Worm (Caenorhabditis elegans) whole organism, young adult: ENCODE measurements around the gene lro-1.

Experiments
- B0019.2 ChIP-seq: fragments of 200-800 bp; sonication (Bioruptor generic); conservative IDR thresholded peaks from 2 replicates; pipeline ENCODE4 v1.3.6; 2022; ENCODE audit warnings: missing genetic modification reagents, missing genetic modification characterization, missing compliant biosample characterization
- C17E4.6 ChIP-seq: fragments of 200-800 bp; sonication (Bioruptor generic); IDR thresholded peaks from 2 replicates; pipeline ENCODE4 v1.3.6; 2022; ENCODE audit warnings: missing genetic modification reagents, missing genetic modification characterization, missing compliant biosample characterization
- F52B5.7 ChIP-seq: sonication (generic microtip); optimal IDR thresholded peaks from 2 replicates; lab custom pipeline; 2016; ENCODE audit warnings: mild to moderate bottlenecking, missing genetic modification characterization, missing compliant biosample characterization
- K12H6.12 ChIP-seq: fragments of 200-800 bp; sonication (Bioruptor generic); optimal IDR thresholded peaks from 2 replicates; lab custom pipeline; 2018; ENCODE audit warnings: mild to moderate bottlenecking, missing genetic modification characterization, missing compliant biosample characterization
- Y53G8AR.9 ChIP-seq: fragments of 200-800 bp; sonication (Bioruptor generic); conservative IDR thresholded peaks from 2 replicates; pipeline ENCODE4 v1.3.6; 2022; ENCODE audit warnings: missing genetic modification reagents, missing genetic modification characterization, missing compliant biosample characterization
- Y95B8A.8 ChIP-seq: fragments of 200-800 bp; sonication (Bioruptor generic); IDR thresholded peaks from 2 replicates; pipeline ENCODE4 v1.3.6; 2022; ENCODE audit warnings: missing genetic modification reagents, missing genetic modification characterization, missing compliant biosample characterization
- ama-1 ChIP-seq, 3 experiments: fragments of 150-350 bp in 1 of 3; sonication (generic microtip) in 2 of 3; optimal IDR thresholded peaks; 2 replicates each; lab custom pipeline; 2014 to 2018; ENCODE audit warnings: missing biosample characterization in 2 of 3, missing genetic modification characterization in 2 of 3, missing genetic modification reagents in 2 of 3
- aptf-2 ChIP-seq: fragments of 200-800 bp; sonication (Bioruptor generic); conservative IDR thresholded peaks from 2 replicates; pipeline ENCODE4 v1.3.6; 2022; ENCODE audit warnings: missing genetic modification reagents, missing genetic modification characterization, missing compliant biosample characterization
- attf-6 ChIP-seq: fragments of 200-800 bp; sonication (Bioruptor generic); IDR thresholded peaks from 2 replicates; pipeline ENCODE4 v1.3.6; 2022; ENCODE audit warnings: missing genetic modification reagents, missing genetic modification characterization, missing compliant biosample characterization
- bed-2 ChIP-seq: fragments of 200-800 bp; sonication (Bioruptor generic); IDR thresholded peaks from 2 replicates; pipeline ENCODE4 v1.3.6; 2022; ENCODE audit warnings: missing genetic modification reagents, missing genetic modification characterization, missing compliant biosample characterization
- cebp-1 ChIP-seq, 2 experiments: fragments of 200-800 bp in 1 of 2; sonication (Bioruptor generic) in 1 of 2; sonication (generic microtip) in 1 of 2; IDR thresholded peaks in 1 of 2; optimal IDR thresholded peaks in 1 of 2; 2 replicates each; pipeline versions ENCODE4 v1.3.6 to Lab custom; 2017 to 2022; ENCODE audit warnings: missing compliant biosample characterization in 2 of 2, missing genetic modification characterization in 2 of 2, mild to moderate bottlenecking in 1 of 2, missing genetic modification reagents in 1 of 2, moderate library complexity in 1 of 2
- ceh-27 ChIP-seq: fragments of 200-800 bp; sonication (Bioruptor generic); optimal IDR thresholded peaks from 2 replicates; lab custom pipeline; 2018; ENCODE audit warnings: mild to moderate bottlenecking, missing genetic modification characterization, moderate library complexity, missing compliant biosample characterization
- dpff-1 ChIP-seq: sonication (generic microtip); optimal IDR thresholded peaks from 2 replicates; lab custom pipeline; 2017; ENCODE audit warnings: mild to moderate bottlenecking, missing genetic modification characterization, missing compliant biosample characterization
- dpl-1 ChIP-seq: fragments of 150-350 bp; optimal IDR thresholded peaks from 2 replicates; lab custom pipeline; 2014; ENCODE audit warnings: missing biosample characterization, missing genetic modification reagents, missing genetic modification characterization
- egrh-3 ChIP-seq: fragments of 200-800 bp; sonication (Bioruptor generic); IDR thresholded peaks from 2 replicates; pipeline ENCODE4 v1.3.6; 2022; ENCODE audit warnings: missing genetic modification reagents, missing genetic modification characterization, missing compliant biosample characterization
- ets-4 ChIP-seq: fragments of 200-800 bp; sonication (Bioruptor generic); optimal IDR thresholded peaks from 2 replicates; lab custom pipeline; 2018; ENCODE audit warnings: mild to moderate bottlenecking, missing genetic modification characterization, missing compliant biosample characterization
- him-1 ChIP-seq: sonication (generic microtip); optimal IDR thresholded peaks from 2 replicates; lab custom pipeline; 2016; ENCODE audit warnings: missing genotype, missing genetic modification reagents, missing genetic modification characterization, missing compliant biosample characterization
- hmg-1.2 ChIP-seq: fragments of 200-800 bp; sonication (Bioruptor generic); IDR thresholded peaks from 2 replicates; pipeline ENCODE4 v1.3.6; 2022; ENCODE audit warnings: missing genetic modification reagents, missing genetic modification characterization, missing compliant biosample characterization
- let-607 ChIP-seq, 2 experiments: fragments of 200-800 bp in 1 of 2; sonication (Bioruptor generic) in 1 of 2; sonication (generic microtip) in 1 of 2; optimal IDR thresholded peaks; 2 replicates each; lab custom pipeline; 2016 to 2018; ENCODE audit warnings: mild to moderate bottlenecking in 2 of 2, missing compliant biosample characterization in 2 of 2, missing genetic modification characterization in 2 of 2, moderate library complexity in 2 of 2, missing genotype in 1 of 2
- lin-40 ChIP-seq: sonication (generic microtip); optimal IDR thresholded peaks from 2 replicates; lab custom pipeline; 2016; ENCODE audit warnings: missing genetic modification characterization, mild to moderate bottlenecking, missing compliant biosample characterization, missing genotype, missing genetic modification reagents
- madf-8 ChIP-seq: fragments of 200-800 bp; sonication (Bioruptor generic); conservative IDR thresholded peaks from 2 replicates; pipeline ENCODE4 v1.3.6; 2022; ENCODE audit warnings: missing genetic modification reagents, missing genetic modification characterization, missing compliant biosample characterization
- mel-28 ChIP-seq: sonication (generic microtip); optimal IDR thresholded peaks from 2 replicates; lab custom pipeline; 2016; ENCODE audit warnings: borderline replicate concordance, mild to moderate bottlenecking, missing genetic modification characterization, missing compliant biosample characterization
- nfya-1 ChIP-seq: sonication (generic microtip); optimal IDR thresholded peaks from 2 replicates; lab custom pipeline; 2017; ENCODE audit warnings: antibody characterized with exemption, missing compliant biosample characterization, missing genetic modification characterization, borderline replicate concordance; ENCODE audit not compliant: insufficient read depth
- nhr-80 ChIP-seq: sonication (generic microtip); optimal IDR thresholded peaks from 2 replicates; lab custom pipeline; 2016; ENCODE audit warnings: missing genetic modification characterization, missing compliant biosample characterization
- pha-4 ChIP-seq: fragments of 150-350 bp; sonication (generic microtip); optimal IDR thresholded peaks from 2 replicates; lab custom pipeline; 2014; ENCODE audit warnings: missing biosample characterization, missing genetic modification reagents, missing genetic modification characterization
- repo-1 ChIP-seq: sonication (generic microtip); optimal IDR thresholded peaks from 2 replicates; lab custom pipeline; 2017; ENCODE audit warnings: mild to moderate bottlenecking, missing genetic modification characterization, missing compliant biosample characterization
- sdz-38 ChIP-seq: sonication (generic microtip); optimal IDR thresholded peaks from 2 replicates; lab custom pipeline; 2016; ENCODE audit warnings: missing genotype, missing genetic modification characterization, missing compliant biosample characterization
- sptf-2 ChIP-seq: fragments of 200-800 bp; sonication (Bioruptor generic); optimal IDR thresholded peaks from 2 replicates; lab custom pipeline; 2018; ENCODE audit warnings: mild to moderate bottlenecking, missing genetic modification characterization, missing compliant biosample characterization
- zim-3 ChIP-seq: sonication (generic microtip); optimal IDR thresholded peaks from 2 replicates; lab custom pipeline; 2017; ENCODE audit warnings: mild to moderate bottlenecking, missing genetic modification characterization, moderate library complexity, missing compliant biosample characterization
- ztf-28 ChIP-seq: fragments of 200-800 bp; sonication (Bioruptor generic); IDR thresholded peaks from 2 replicates; pipeline ENCODE4 v1.3.6; 2022; ENCODE audit warnings: missing genetic modification reagents, missing genetic modification characterization, missing compliant biosample characterization
- ztf-3 ChIP-seq: fragments of 200-800 bp; sonication (Bioruptor generic); optimal IDR thresholded peaks from 2 replicates; lab custom pipeline; 2018; ENCODE audit warnings: mild to moderate bottlenecking, missing genetic modification characterization, missing compliant biosample characterization

lro-1 gene

DNA sequence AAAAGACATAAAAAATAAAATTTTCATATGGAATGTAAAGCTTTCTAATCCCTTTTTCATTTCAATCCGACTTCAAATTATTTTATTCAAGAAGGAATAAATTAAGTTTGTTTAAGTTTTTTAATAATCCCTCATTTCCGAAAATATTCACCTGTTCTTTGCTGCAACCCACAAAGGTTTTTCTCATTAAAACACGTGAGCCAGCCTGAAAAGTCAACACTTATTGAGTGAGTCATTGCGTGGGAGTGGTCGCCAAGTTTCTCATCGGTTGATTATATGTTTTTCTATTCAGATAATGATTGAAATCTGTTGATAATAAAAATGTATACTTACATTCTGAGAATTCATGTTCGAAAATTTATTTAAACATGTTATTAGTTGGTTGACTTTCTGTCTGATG, 26.4 kb upstream of the lro-1 start (continued):
- TF ChIP-seq F52B5.7 (tag; lab: Kevin White, UChicago), result no peak
- no peak for TF ChIP-seq let-607 (tag; optimal IDR thresholded peaks at IDR 0.05; lab: Kevin White, UChicago)
- no peak for TF ChIP-seq Y53G8AR.9 (GFP tag; lab: Robert Waterston, UW)
- TF ChIP-seq Y95B8A.8 (GFP tag; lab: Robert Waterston, UW), result no peak

DNA sequence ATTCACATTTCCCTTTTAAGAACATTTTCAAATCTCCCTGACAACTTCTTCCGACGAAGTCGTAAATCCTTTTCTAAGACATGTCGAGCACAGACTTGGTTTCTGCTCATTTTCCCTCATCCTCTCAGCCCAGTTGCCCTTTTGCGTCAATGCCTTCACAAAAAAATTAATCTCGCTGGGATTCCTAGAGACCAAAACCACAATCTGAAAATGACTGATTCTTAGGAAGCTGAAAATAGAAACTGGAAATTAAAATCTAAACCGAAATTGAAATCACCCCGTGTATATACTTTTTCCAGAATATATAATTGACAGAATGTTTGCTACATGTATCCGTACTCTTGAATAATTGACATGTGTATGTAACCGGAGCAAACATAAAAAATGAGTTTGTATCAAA, 24.9 kb upstream of the lro-1 start:
- TF ChIP-seq ztf-28 (GFP tag; lab: Robert Waterston, UW) (no peak), sptf-2 (GFP tag; lab: Kevin White, UChicago) (no peak), pha-4 (no peak), ets-4 (GFP tag; lab: Kevin White, UChicago) (no peak), ama-1 (optimal IDR thresholded peaks at IDR 0.05; lab: Kevin White, UChicago) (no peak), ama-1 (GFP tag; optimal IDR thresholded peaks at IDR 0.05; lab: Kevin White, UChicago) (no peak), mel-28 (no peak)

DNA sequence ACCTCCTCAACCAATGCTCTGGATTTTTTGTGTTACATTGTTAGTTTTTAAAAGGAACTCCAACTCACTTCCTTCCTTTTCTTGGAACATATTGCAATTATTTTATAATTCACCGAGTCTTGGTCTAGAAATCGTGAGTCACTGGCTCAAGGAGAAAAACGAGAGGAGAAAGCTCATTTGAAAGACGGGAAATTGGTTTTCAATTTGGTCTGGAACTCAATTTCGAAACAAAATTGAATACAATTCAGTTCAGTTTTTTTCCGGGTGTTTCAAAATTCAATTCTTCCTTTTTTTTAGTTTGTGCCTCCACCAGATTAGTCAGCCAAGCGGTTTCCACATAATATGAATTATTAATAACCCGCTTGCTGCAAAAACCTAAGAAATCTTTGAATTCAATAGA, 24.0 kb upstream of the lro-1 start:
- no peak for TF ChIP-seq dpl-1 (GFP tag; lab: Kevin White, UChicago)
- TF ChIP-seq ztf-3 (GFP tag; lab: Kevin White, UChicago), result no peak
- no peak for TF ChIP-seq sptf-2 (GFP tag; lab: Kevin White, UChicago)
- TF ChIP-seq zim-3, result no peak
- TF ChIP-seq attf-6 (GFP tag; lab: Robert Waterston, UW), result no peak
- no peak for TF ChIP-seq sdz-38
- TF ChIP-seq hmg-1.2, result no peak
- no peak for TF ChIP-seq nfya-1 (tag; lab: Kevin White, UChicago)
- no peak for TF ChIP-seq ama-1 (optimal IDR thresholded peaks at IDR 0.05; lab: Kevin White, UChicago)
- no peak for TF ChIP-seq ama-1 (GFP tag; optimal IDR thresholded peaks at IDR 0.05; lab: Kevin White, UChicago)
- no peak for TF ChIP-seq bed-2
- no peak for TF ChIP-seq aptf-2
- TF ChIP-seq him-1 (tag; lab: Kevin White, UChicago), result no peak
- no peak for TF ChIP-seq C17E4.6

DNA sequence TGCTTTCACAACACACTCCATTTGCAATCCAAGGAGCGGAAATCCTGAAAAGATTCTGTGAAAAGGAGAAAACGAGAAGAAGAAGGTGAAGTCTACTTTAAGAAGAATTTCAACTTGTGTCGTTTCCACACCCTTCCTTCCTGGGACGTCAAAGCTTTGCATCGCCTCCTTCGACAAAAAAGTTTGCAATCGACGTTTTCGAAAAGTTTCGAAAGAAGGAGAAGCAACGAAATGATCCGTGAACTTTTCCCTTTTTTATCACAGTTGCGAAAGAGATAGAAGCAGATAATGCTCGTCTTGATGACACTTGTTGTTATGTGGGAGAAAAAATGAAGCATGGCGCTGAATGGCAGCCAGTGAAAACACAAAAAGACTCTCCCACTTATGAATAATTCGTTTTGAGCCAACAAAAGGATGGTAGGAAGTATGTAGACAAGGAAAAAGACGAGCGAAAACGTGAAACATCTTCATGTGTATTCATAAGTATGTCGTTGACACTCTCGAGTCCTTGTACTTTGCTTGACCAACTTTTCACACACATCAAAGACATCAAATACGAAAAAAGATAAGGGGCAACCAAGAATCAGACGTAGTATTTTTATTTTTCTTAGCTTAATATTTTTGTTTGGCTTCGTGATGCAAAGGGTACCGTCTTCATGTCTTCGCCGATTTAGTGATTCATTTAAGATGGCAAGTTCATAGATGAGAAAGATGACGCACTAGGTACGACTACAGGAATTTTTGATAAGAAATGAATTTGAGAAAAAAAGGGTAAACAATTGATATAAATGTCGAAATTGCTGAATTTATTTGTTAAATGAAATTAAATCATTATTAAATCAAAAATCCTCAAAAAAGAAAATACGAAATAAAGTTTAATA, 22.9 kb upstream of the lro-1 start:
- TF ChIP-seq nhr-80, result peak; percentile 34
- TF ChIP-seq lin-40 (tag; lab: Kevin White, UChicago), result no peak
- TF ChIP-seq repo-1 (tag; lab: Kevin White, UChicago), result no peak
- TF ChIP-seq cebp-1 (GFP tag; IDR thresholded peaks at IDR 0.05; lab: Robert Waterston, UW), result no peak
- TF ChIP-seq cebp-1 (tag; optimal IDR thresholded peaks at IDR 0.05; lab: Kevin White, UChicago), result peak; percentile 86
- no peak for TF ChIP-seq egrh-3 (GFP tag; lab: Robert Waterston, UW)
- TF ChIP-seq ceh-27 (GFP tag; lab: Kevin White, UChicago), result peak; percentile 17
- no peak for TF ChIP-seq madf-8 (GFP tag; lab: Robert Waterston, UW)
- TF ChIP-seq B0019.2 (GFP tag; lab: Robert Waterston, UW), result no peak
- peak; percentile 12 for TF ChIP-seq K12H6.12 (tag; lab: Kevin White, UChicago)
- no peak for TF ChIP-seq dpff-1 (tag; lab: Kevin White, UChicago)
